Fruit fly (Drosophila melanogaster): ENCODE results near the gene dpr19.
A peak's percentile ranks its signal among the peaks of the same experiment; 100 is the strongest.

dpr19 gene

DNA sequence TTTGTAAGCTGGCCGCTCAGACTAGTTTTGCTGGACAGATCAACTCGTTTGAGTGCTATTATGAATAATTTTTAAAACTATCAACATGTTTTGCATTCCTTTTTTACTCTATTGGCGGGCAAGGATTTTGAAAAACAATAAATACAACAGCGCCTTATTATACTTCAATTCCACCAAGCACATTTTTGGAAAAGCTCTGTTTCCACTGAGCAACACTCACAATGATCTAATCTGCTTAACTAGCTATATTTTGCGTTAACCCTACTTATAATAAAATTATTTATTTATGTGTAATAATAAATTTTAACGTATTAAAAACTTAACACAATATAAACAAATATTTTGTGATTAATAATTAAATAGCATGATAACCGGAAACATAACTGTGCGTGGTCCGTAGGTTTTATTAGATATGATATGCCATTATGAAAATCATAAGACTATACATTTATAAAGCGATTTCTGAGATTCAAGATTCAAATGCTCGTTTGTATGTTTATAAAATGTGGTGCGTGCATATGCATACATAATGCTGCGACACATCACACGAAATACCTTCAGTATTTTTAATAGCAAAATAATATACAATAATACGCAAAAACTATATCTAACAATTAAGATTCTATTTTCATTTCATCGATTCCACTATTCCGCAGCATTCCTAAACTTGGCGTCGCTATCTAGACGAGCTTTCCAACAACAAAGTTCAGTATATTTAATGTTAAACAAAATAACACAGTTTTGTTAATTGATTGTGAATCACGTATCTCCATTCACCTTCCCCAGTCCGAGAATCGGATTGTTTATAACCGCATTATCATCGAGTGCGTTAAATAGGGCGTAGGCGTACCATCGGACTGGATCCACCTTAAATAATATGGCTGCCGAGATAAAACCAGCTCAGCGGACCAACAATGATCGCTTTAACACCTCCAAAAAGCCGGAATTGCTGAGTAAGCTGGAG is 47.0 kb downstream of the dpr19 start, which contains the start of the genes pie and Wdfy2 (continued):
- TF ChIP-seq Dek (tag; optimal IDR thresholded peaks at IDR 0.05) (no peak), ato (GFP tag; IDR thresholded peaks at IDR 0.05; ENCODE audit: partially characterized antibody) (no peak), CG4854 (GFP tag; optimal IDR thresholded peaks at IDR 0.05) (no peak), CG31441 (GFP tag; IDR thresholded peaks at IDR 0.05) (no peak), odd (GFP tag; optimal IDR thresholded peaks at IDR 0.05) (no peak), fd96Cb (tag; optimal IDR thresholded peaks at IDR 0.05) (no peak), chinmo (GFP tag; IDR thresholded peaks at IDR 0.05; ENCODE audit: partially characterized antibody) (no peak), Sry-δ (GFP tag; optimal IDR thresholded peaks at IDR 0.05) (no peak), CG6272 (GFP tag; IDR thresholded peaks at IDR 0.05) (no peak), CG7357 (GFP tag; IDR thresholded peaks at IDR 0.05) (peak; percentile 97), CG17361 (GFP tag; IDR thresholded peaks at IDR 0.05) (peak; percentile 56; the same call in 1 of the 3 replicates), amos (GFP tag; IDR thresholded peaks at IDR 0.05; ENCODE audit: partially characterized antibody) (no peak), yki (optimal IDR thresholded peaks at IDR 0.05) (no peak), pzg (GFP tag; optimal IDR thresholded peaks at IDR 0.05) (peak; percentile 35), CG10959 (GFP tag; IDR thresholded peaks at IDR 0.05) (no peak), danr (GFP tag; IDR thresholded peaks at IDR 0.05) (no peak), Stat92E (GFP tag; optimal IDR thresholded peaks at IDR 0.05) (no peak), fru (optimal IDR thresholded peaks at IDR 0.05) (no peak), CG18764 (GFP tag; optimal IDR thresholded peaks at IDR 0.05) (no peak), trem (tag; optimal IDR thresholded peaks at IDR 0.05) (peak; percentile 4), CG11093 (GFP tag; IDR thresholded peaks at IDR 0.05) (no peak), CG2129 (GFP tag; IDR thresholded peaks at IDR 0.05; ENCODE audit: partially characterized antibody) (no peak), Antp (GFP tag; optimal IDR thresholded peaks at IDR 0.05) (no peak), Side (GFP tag; optimal IDR thresholded peaks at IDR 0.05) (no peak), CG12391 (tag; optimal IDR thresholded peaks at IDR 0.05) (peak; percentile 9), CG7372 (GFP tag; IDR thresholded peaks at IDR 0.05) (no peak), dmrt11E (tag; optimal IDR thresholded peaks at IDR 0.05) (peak; percentile 8), ttk (GFP tag; IDR thresholded peaks at IDR 0.05) (no peak), CoRest (tag; optimal IDR thresholded peaks at IDR 0.05) (peak; percentile 28), Nf-YC (tag; optimal IDR thresholded peaks at IDR 0.05) (peak; percentile 1), jumu (GFP tag; optimal IDR thresholded peaks at IDR 0.05) (no peak), twi (tag; optimal IDR thresholded peaks at IDR 0.05) (no peak), sqz (GFP tag; optimal IDR thresholded peaks at IDR 0.05) (no peak), CG1602 (GFP tag; optimal IDR thresholded peaks at IDR 0.05) (no peak), D (optimal IDR thresholded peaks at IDR 0.05) (no peak), D (GFP tag; optimal IDR thresholded peaks at IDR 0.05) (no peak), CG1024 (GFP tag; IDR thresholded peaks at IDR 0.05) (peak; percentile 89), Dp (GFP tag; optimal IDR thresholded peaks at IDR 0.05) (peak; percentile 73), CG3163 (GFP tag; optimal IDR thresholded peaks at IDR 0.05) (no peak), Six4 (GFP tag; optimal IDR thresholded peaks at IDR 0.05) (no peak), Dfd (GFP tag; optimal IDR thresholded peaks at IDR 0.05) (peak in 1 of 2 experiments; percentile 66), Hand (GFP tag; optimal IDR thresholded peaks at IDR 0.05) (no peak), CG6791 (GFP tag; IDR thresholded peaks at IDR 0.05; ENCODE audit: partially characterized antibody) (no peak), CG6654 (GFP tag; optimal IDR thresholded peaks at IDR 0.05) (no peak), CG15514 (GFP tag; optimal IDR thresholded peaks at IDR 0.05) (peak; percentile 22), dpn (GFP tag; optimal IDR thresholded peaks at IDR 0.05) (no peak), row (GFP tag; IDR thresholded peaks at IDR 0.05) (peak; percentile 77), so (GFP tag; IDR thresholded peaks at IDR 0.05) (no peak), Chrac-16 (GFP tag; optimal IDR thresholded peaks at IDR 0.05) (no peak), grn (GFP tag; optimal IDR thresholded peaks at IDR 0.05) (no peak)
